Worm (Caenorhabditis elegans): Measurements from ENCODE around the gene K06H7.2.

K06H7.2 gene

DNA sequence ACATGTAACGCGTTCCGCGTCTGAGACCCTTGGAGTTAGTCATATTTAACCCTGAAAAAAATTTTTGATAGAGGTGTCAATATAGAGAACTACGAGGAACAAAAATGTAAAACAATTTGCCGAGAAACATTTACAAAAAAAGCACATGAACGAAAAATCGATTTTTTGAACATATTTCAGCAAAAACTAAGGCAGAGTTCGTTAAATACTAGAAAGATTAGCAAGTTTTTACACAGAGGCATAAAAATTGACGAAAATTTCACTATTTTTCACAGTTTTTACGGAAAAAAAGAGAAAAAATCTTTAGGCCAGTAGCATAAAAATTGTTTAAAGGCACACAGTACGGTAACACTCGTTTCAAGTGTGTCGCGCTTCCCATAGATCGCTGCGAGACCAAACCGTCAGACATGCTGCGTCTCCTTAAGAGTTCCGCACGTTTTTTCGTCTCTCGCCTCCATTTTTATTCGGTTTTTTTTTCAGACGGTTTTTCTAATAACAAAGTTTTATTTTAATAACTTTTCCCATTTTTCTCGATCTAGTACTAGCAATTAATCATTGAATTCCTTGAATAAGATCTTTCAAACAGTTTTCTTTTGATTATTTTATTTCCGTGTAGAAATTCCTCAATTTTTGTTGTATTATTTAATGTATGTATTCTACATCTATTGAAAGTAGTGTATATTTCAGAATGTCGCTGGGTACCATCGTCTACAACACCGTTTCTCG lies 37.0 kb downstream of the K06H7.2 start, which contains the start of the genes rpl-21 and C14B9.10 (continued):
- TF ChIP-seq ztf-4 (tag; optimal IDR thresholded peaks at IDR 0.05) (no peak), ztf-11 (tag; optimal IDR thresholded peaks at IDR 0.05) (no peak), fos-1 (tag; optimal IDR thresholded peaks at IDR 0.05) (no peak), pqm-1 (tag; optimal IDR thresholded peaks at IDR 0.05) (peak; percentile 59), nhr-28 (tag; optimal IDR thresholded peaks at IDR 0.05) (no peak), elt-1 (tag; optimal IDR thresholded peaks at IDR 0.05) (no peak), lin-15B (tag; optimal IDR thresholded peaks at IDR 0.05) (peak; percentile 87), jun-1 (tag; optimal IDR thresholded peaks at IDR 0.05) (peak; percentile 35), nhr-11 (tag; optimal IDR thresholded peaks at IDR 0.05) (no peak), ama-1 (optimal IDR thresholded peaks at IDR 0.05) (peak; percentile 53), nhr-67 (tag; optimal IDR thresholded peaks at IDR 0.05) (no peak), nhr-12 (tag; optimal IDR thresholded peaks at IDR 0.05) (no peak), ZK546.5 (tag; optimal IDR thresholded peaks at IDR 0.05) (peak; percentile 0), nhr-237 (tag; optimal IDR thresholded peaks at IDR 0.05) (no peak), egl-27 (tag; optimal IDR thresholded peaks at IDR 0.05) (no peak), ceh-28 (tag; optimal IDR thresholded peaks at IDR 0.05) (peak; percentile 57), eor-1 (tag; optimal IDR thresholded peaks at IDR 0.05) (no peak), lin-39 (tag; optimal IDR thresholded peaks at IDR 0.05) (peak; percentile 90), hmg-11 (tag; optimal IDR thresholded peaks at IDR 0.05) (peak; percentile 90), mdl-1 (tag; optimal IDR thresholded peaks at IDR 0.05) (no peak), ceh-9 (tag; optimal IDR thresholded peaks at IDR 0.05) (no peak), skn-1 (tag; optimal IDR thresholded peaks at IDR 0.05) (peak; percentile 58), R02D3.7 (tag; optimal IDR thresholded peaks at IDR 0.05) (peak; percentile 82)

DNA sequence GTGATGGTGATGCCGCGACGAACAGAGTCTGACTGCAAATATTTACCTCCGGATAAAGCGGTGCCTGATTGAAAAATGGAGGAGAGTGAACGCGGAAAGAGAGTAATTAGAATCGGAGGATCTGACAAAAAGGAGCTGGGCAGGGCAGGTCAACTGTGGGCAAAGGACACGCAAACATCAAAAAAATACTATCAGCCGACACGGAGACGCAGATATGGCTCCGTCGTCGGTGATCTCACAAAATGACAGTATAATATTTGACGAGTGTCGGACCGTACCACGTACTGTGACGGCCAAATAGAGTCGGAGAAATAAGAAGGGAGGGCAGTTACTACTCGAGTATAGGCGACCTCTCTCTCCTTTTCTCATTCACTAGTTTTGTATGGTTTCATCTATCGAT lies 39.1 kb downstream of the K06H7.2 start:
- no peak for TF ChIP-seq fkh-2 (tag; optimal IDR thresholded peaks at IDR 0.05)
- TF ChIP-seq pha-4 (tag; optimal IDR thresholded peaks at IDR 0.05) = peak; percentile 85

DNA sequence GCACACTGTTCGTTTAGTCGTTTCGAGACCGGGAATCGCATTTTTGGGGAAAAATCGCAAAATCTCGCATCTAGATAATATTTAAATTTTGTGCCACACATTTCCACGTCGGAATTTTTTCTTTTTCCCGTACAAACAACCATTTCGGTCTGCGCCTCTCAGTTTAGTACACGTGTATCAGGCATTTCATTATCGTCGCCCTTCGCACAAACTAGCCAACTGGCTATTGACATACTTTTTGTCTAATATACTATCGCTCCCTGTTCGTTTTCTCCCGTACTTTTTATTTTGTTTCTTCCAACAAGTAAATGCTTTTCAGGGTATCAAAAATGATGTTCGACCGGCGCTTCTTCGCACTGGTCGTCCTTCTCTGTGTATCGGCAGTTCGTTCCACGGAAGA lies 40.0 kb downstream of the K06H7.2 start, which contains the start of gene C14B9.2:
TSS of gene C14B9.2 (plus strand) at position 320 of the 400 bp plus-strand sequence.
- TF ChIP-seq pha-4 (tag; optimal IDR thresholded peaks at IDR 0.05) (peak; percentile 76), tbx-2 (tag; optimal IDR thresholded peaks at IDR 0.05) (no peak), hmg-11 (tag; optimal IDR thresholded peaks at IDR 0.05) (no peak), elt-2 (tag; optimal IDR thresholded peaks at IDR 0.05) (peak; percentile 20)

DNA sequence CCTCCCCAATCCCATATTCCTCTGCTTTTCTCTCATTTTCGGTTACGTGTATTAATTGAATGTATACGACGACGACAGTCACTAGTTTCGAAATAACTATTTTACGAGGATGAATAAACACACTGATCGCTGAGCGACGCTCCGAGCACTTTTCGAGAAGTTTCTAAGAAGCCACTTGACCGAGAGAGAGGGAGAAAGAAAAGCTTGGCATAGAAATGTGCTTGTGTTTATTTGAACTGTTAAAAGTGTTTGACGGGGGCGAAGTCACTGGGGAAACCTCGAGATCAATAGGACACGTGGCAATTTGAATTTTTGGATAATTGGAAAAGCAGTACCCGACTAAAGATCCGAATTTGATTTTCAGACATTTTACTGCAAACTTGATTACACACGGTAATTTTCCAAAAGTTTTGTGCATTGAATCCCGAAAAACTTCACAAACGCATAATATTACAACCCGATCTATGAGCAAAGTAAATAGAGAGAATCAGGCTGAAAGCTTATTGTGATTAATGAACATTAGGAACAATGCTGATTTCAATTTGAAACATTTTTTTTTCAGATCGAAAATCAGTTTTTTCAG lies 43.2 kb downstream of the K06H7.2 start:
- TF ChIP-seq ceh-28 (tag; optimal IDR thresholded peaks at IDR 0.05) (peak; percentile 2), nhr-23 (tag; optimal IDR thresholded peaks at IDR 0.05) (no peak), aly-2 (tag; optimal IDR thresholded peaks at IDR 0.05) (peak; percentile 80), nhr-237 (tag; optimal IDR thresholded peaks at IDR 0.05) (no peak), elt-2 (tag; optimal IDR thresholded peaks at IDR 0.05) (peak; percentile 16), pha-4 (tag; optimal IDR thresholded peaks at IDR 0.05) (peak; percentile 82), ama-1 (optimal IDR thresholded peaks at IDR 0.05) (no peak)

DNA sequence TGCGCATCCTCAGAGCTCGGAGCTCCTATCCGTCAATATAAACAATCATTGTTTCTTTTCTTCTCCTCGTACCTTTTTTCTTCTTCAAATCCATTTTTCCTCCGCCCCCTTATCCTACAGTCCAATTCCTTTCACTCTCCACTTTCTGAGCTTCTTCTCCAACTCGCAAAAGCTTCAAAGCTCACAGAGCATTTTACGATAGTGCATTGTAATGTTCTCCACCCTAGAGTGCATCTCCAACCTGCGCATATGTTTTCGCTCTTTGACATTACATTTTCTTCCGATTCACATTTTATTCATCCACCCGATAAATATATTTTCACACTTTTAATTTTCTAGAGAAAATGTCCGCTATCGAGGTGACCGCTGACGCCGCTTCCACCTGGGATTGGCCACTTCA lies 44.4 kb downstream of the K06H7.2 start, which contains the start of gene hsp-12.2:
TSS of gene hsp-12.2 (plus strand) at position 301 of the 400 bp plus-strand sequence.
- TF ChIP-seq pha-4 (tag; optimal IDR thresholded peaks at IDR 0.05) (peak; percentile 49), pqm-1 (tag; optimal IDR thresholded peaks at IDR 0.05) (no peak)

DNA sequence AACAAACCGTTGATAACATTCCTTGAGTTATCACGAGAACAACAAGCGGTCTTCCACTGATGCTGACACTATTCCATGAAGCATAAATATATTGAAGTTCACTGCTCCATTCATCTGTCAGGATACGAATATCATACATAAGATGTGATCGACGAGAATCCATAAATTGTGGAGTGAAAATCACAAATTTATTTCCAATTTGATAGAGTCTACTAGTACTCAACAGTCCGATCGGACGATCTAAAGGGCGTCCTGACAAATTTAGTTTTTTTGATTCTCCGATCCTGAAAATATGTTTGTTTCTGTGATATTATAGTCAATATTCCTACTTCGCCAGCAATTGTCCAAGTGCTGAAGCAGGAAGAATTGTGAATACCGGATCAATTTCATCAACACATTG lies 48.8 kb downstream of the K06H7.2 start:
- TF ChIP-seq ceh-28 (tag; optimal IDR thresholded peaks at IDR 0.05) = no peak
- no peak for TF ChIP-seq nhr-77 (tag; optimal IDR thresholded peaks at IDR 0.05)
- TF ChIP-seq ZK546.5 (tag; optimal IDR thresholded peaks at IDR 0.05) = no peak
- TF ChIP-seq mml-1 (tag; optimal IDR thresholded peaks at IDR 0.05) = no peak
- TF ChIP-seq nhr-23 (tag; optimal IDR thresholded peaks at IDR 0.05) = no peak
